Fruit fly (Drosophila melanogaster) whole organism, embryonic: Measurements from ENCODE around the gene elfless.

Source experiments
- CG10959 ChIP-seq: fragments of 200-800 bp; sonication (Bioruptor generic); IDR thresholded peaks from 2 replicates; pipeline ENCODE4 v1.3.6; 2022; ENCODE audit warnings: missing biosample characterization, missing genetic modification characterization
- CG1602 ChIP-seq: fragments of 200-800 bp; sonication (Bioruptor generic); optimal IDR thresholded peaks from 3 replicates; lab custom pipeline; 2016; ENCODE audit warnings: missing biosample characterization, missing genetic modification characterization
- CG2889 ChIP-seq: fragments of 200-800 bp; sonication (Bioruptor generic); IDR thresholded peaks from 3 replicates; pipeline ENCODE4 v1.3.6; 2022; ENCODE audit warnings: missing biosample characterization, missing genetic modification characterization
- CG3847 ChIP-seq: fragments of 200-800 bp; sonication (Bioruptor generic); IDR thresholded peaks from 2 replicates; pipeline ENCODE4 v1.3.6; 2022; ENCODE audit warnings: missing biosample characterization, missing genetic modification characterization
- CG4360 ChIP-seq: fragments of 200-800 bp; sonication (Bioruptor generic); IDR thresholded peaks from 2 replicates; pipeline ENCODE4 v1.3.6; 2022; ENCODE audit warnings: missing biosample characterization, missing genetic modification characterization
- CG6272 ChIP-seq: fragments of 200-800 bp; sonication (Bioruptor generic); IDR thresholded peaks from 2 replicates; pipeline ENCODE4 v1.3.6; 2022; ENCODE audit warnings: missing biosample characterization, missing genetic modification characterization
- CG6765 ChIP-seq: fragments of 200-800 bp; sonication (Bioruptor generic); optimal IDR thresholded peaks from 3 replicates; lab custom pipeline; 2017; ENCODE audit warnings: missing biosample characterization, mild to moderate bottlenecking, missing genetic modification characterization
- CG7271 ChIP-seq: fragments of 200-800 bp; sonication (Bioruptor generic); optimal IDR thresholded peaks from 2 replicates; lab custom pipeline; 2018; ENCODE audit warnings: missing biosample characterization, mild to moderate bottlenecking, missing genetic modification characterization, moderate library complexity
- CG9215 ChIP-seq: fragments of 200-800 bp; sonication (Bioruptor generic); IDR thresholded peaks from 2 replicates; pipeline ENCODE4 v1.3.6; 2022; ENCODE audit warnings: missing biosample characterization, missing genetic modification characterization
- CTCF ChIP-seq: fragments of 200-800 bp; sonication (Bioruptor generic); optimal IDR thresholded peaks from 2 replicates; lab custom pipeline; 2017; ENCODE audit warnings: missing biosample characterization, mild to moderate bottlenecking, missing genetic modification characterization, moderate library complexity
- Ets65A ChIP-seq: fragments of 200-800 bp; sonication (Bioruptor generic); peaks from one replicate; lab custom pipeline; 2016; ENCODE audit warnings: missing biosample characterization, missing genetic modification characterization
- Ets97D ChIP-seq: fragments of 200-800 bp; sonication (Bioruptor generic); optimal IDR thresholded peaks from 3 replicates; lab custom pipeline; 2016; ENCODE audit warnings: missing biosample characterization, missing genetic modification characterization
- Rx ChIP-seq: fragments of 200-800 bp; sonication (Bioruptor generic); IDR thresholded peaks from 2 replicates; pipeline ENCODE4 v1.3.6; 2022; ENCODE audit warnings: missing biosample characterization, missing genetic modification characterization
- bab2 ChIP-seq: fragments of 200-800 bp; sonication (Bioruptor generic); optimal IDR thresholded peaks from 2 replicates; lab custom pipeline; 2016; ENCODE audit warnings: missing biosample characterization, missing genetic modification characterization
- cg ChIP-seq: fragments of 200-800 bp; sonication (Bioruptor generic); optimal IDR thresholded peaks from 3 replicates; lab custom pipeline; 2019; ENCODE audit warnings: missing biosample characterization, mild to moderate bottlenecking, missing genetic modification characterization, moderate library complexity
- dmrt11E ChIP-seq: fragments of 200-800 bp; sonication (Bioruptor generic); optimal IDR thresholded peaks from 3 replicates; lab custom pipeline; 2018; ENCODE audit warnings: missing biosample characterization, mild to moderate bottlenecking, missing genetic modification characterization, moderate library complexity
- lov ChIP-seq, 2 experiments: fragments of 200-800 bp in 1 of 2; fragments of >200 bp in 1 of 2; sonication (Bioruptor generic) in 1 of 2; IDR thresholded peaks in 1 of 2; optimal IDR thresholded peaks in 1 of 2; 2 replicates in 1 of 2; 3 replicates in 1 of 2; pipeline versions ENCODE4 v1.3.6 to Lab custom; 2017 to 2022; ENCODE audit warnings: missing biosample characterization in 1 of 2, missing genetic modification characterization in 1 of 2
- peb ChIP-seq: fragments of 200-800 bp; sonication (Bioruptor generic); IDR thresholded peaks from 2 replicates; pipeline ENCODE4 v1.3.6; 2022; ENCODE audit warnings: missing biosample characterization, missing genetic modification characterization
- pfk ChIP-seq: fragments of 200-800 bp; sonication (Bioruptor generic); optimal IDR thresholded peaks from 2 replicates; lab custom pipeline; 2018; ENCODE audit warnings: missing biosample characterization, mild to moderate bottlenecking, missing genetic modification characterization, moderate library complexity
- prd ChIP-seq, 3 experiments: fragments of >200 bp in 2 of 3; fragments of 200-800 bp in 1 of 3; sonication (Bioruptor generic) in 1 of 3; optimal IDR thresholded peaks in 2 of 3; IDR thresholded peaks in 1 of 3; 2 replicates in 2 of 3; 3 replicates in 1 of 3; pipeline versions ENCODE4 v1.3.6 to Lab custom; 2017 to 2022; ENCODE audit warnings: missing biosample characterization in 1 of 3, missing genetic modification characterization in 1 of 3
- stwl ChIP-seq: fragments of 200-800 bp; sonication (Bioruptor generic); optimal IDR thresholded peaks from 3 replicates; lab custom pipeline; 2018; ENCODE audit warnings: missing biosample characterization, mild to moderate bottlenecking, missing genetic modification characterization, moderate library complexity
- tio ChIP-seq: fragments of 200-800 bp; sonication (Bioruptor generic); optimal IDR thresholded peaks from 2 replicates; lab custom pipeline; 2017; ENCODE audit warnings: missing biosample characterization, missing genetic modification characterization, inconsistent platforms
- unc-4 ChIP-seq: fragments of 200-800 bp; sonication (Bioruptor generic); IDR thresholded peaks from 2 replicates; pipeline ENCODE4 v1.3.6; 2022; ENCODE audit warnings: missing biosample characterization, missing genetic modification characterization; ENCODE audit not compliant: partially characterized antibody
- zen ChIP-seq: fragments of 200-800 bp; sonication (Bioruptor generic); optimal IDR thresholded peaks from 3 replicates; lab custom pipeline; 2018; ENCODE audit warnings: missing biosample characterization, mild to moderate bottlenecking, missing genetic modification characterization, moderate library complexity
- zfh1 ChIP-seq: fragments of 200-800 bp; sonication (Bioruptor generic); IDR thresholded peaks from 3 replicates; pipeline ENCODE4 v1.3.6; 2022; ENCODE audit warnings: missing biosample characterization, missing genetic modification characterization

The elfless gene

dm6 chr2L:17960214-17960613 is 51.1 kb downstream of the elfless start:
- TF ChIP-seq CG3847 (GFP tag; lab: Robert Waterston, UW), result no peak
- TF ChIP-seq zen, result peak; percentile 3
- no peak for TF ChIP-seq pfk (GFP tag; lab: Kevin White, UChicago)
- no peak for TF ChIP-seq peb (GFP tag; lab: Robert Waterston, UW)
- no peak for TF ChIP-seq lov (optimal IDR thresholded peaks at IDR 0.05; lab: Kevin White, UChicago)
- 0 out of 3 replicates have a peak, but pooled peaks have one; percentile 57 for TF ChIP-seq lov (GFP tag; IDR thresholded peaks at IDR 0.05; lab: Robert Waterston, UW)
- TF ChIP-seq CTCF, result peak; percentile 83
- 0 out of 2 replicates have a peak, but pooled peaks have one; percentile 17 for TF ChIP-seq CG6272
- peak; percentile 3 for TF ChIP-seq tio (GFP tag; lab: Kevin White, UChicago)
- 0 out of 3 replicates have a peak, but pooled peaks have one; percentile 28 for TF ChIP-seq zfh1 (GFP tag; lab: Robert Waterston, UW)
- no peak for TF ChIP-seq CG4360 (GFP tag; lab: Robert Waterston, UW)
- no peak for TF ChIP-seq bab2
- TF ChIP-seq stwl, result peak; percentile 39
- TF ChIP-seq dmrt11E (tag; lab: Kevin White, UChicago), result no peak
- TF ChIP-seq unc-4, result no peak
- no peak for TF ChIP-seq CG9215 (GFP tag; lab: Robert Waterston, UW)
- no peak for TF ChIP-seq CG1602 (GFP tag; lab: Kevin White, UChicago)
- 0 out of 3 replicates have a peak, but pooled peaks have one; percentile 37 for TF ChIP-seq CG2889 (GFP tag; lab: Robert Waterston, UW)
- TF ChIP-seq CG6765 (GFP tag; lab: Kevin White, UChicago), result no peak
- no peak for TF ChIP-seq cg (GFP tag; lab: Kevin White, UChicago)
- peak; percentile 69 for TF ChIP-seq Ets97D (GFP tag; lab: Kevin White, UChicago)
- peak; percentile 76 for TF ChIP-seq Ets65A
- TF ChIP-seq CG7271 (tag; lab: Kevin White, UChicago), result peak; percentile 79
- 0 out of 2 replicates have a peak, but pooled peaks have one; percentile 23 for TF ChIP-seq Rx (GFP tag; lab: Robert Waterston, UW)
- peak; percentile 32; the same call in 1 of the 2 replicates for TF ChIP-seq CG10959 (GFP tag; lab: Robert Waterston, UW)
- no peak for TF ChIP-seq prd (optimal IDR thresholded peaks at IDR 0.05; lab: Kevin White, UChicago)
- peak; percentile 36; the same call in 1 of the 3 replicates for TF ChIP-seq prd (GFP tag; IDR thresholded peaks at IDR 0.05; lab: Robert Waterston, UW)
